Fruit fly (Drosophila melanogaster) whole organism, larva: ENCODE results near the gene spidey.

Experiments
- noc ChIP-seq: fragments of 200-800 bp; sonication (Bioruptor generic); optimal IDR thresholded peaks from 3 replicates; lab custom pipeline; 2019; ENCODE audit warnings: missing biosample characterization, mild to moderate bottlenecking, missing genetic modification characterization, moderate library complexity

The spidey gene

DNA sequence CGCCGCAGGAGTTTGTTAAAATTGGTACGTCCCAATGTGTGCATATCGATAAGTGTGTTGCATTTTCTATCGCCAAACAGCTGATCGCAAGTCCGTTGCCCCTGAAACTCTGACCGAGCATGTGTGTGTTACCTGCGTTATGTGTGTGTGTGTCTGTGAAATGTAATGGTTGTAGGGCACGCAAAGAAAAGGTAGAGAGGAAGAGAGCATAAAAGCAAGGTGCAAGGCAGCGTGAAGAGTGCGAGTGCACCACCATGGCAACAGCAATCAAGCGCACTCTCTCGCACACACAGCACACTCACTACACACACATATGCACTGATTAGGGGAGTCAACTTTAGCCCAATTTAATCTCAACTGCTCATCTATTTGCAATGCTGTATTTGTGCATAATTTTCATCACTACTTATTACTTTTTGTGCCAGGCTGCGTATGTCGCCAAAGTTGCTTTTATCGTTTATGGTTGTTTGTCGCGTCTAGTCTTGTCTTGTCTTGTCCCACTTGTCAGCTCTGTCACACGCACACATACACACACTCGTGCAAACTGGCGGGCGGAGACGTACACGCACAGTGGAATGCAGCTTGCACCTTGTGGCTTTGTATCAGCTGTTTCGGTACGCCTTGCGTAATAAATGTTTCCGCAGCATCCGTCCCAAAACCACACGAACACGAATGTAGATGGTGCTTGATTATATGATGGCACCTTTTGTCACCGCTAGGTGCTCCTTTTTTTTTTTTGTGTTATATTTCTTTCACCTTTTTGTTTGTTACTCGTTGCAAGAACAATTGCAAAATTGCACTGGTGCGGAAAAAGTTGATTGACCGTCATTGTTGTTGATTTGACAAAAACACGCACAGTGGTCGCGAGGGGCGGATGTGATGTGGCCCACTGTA is 29.1 kb downstream of the spidey start:
- TF ChIP-seq noc (tag; lab: Kevin White, UChicago): peak; percentile 28

DNA sequence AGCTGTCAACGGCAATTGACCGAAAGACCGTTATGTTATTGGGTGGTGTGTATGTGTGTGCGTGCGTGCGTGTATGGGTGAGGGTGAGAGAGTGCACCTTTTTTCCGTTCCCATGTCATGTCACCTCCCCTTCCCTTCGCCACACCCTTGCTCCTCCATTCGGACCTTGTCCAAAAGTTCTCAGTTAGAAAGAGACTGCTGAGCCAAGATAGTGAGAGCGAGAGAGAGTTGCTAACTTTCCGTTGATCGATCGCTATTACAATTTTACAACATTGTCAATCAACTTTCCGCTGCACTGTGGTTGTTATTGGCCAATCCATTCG is 29.7 kb downstream of the spidey start:
- TF ChIP-seq noc (tag; lab: Kevin White, UChicago): no peak

DNA sequence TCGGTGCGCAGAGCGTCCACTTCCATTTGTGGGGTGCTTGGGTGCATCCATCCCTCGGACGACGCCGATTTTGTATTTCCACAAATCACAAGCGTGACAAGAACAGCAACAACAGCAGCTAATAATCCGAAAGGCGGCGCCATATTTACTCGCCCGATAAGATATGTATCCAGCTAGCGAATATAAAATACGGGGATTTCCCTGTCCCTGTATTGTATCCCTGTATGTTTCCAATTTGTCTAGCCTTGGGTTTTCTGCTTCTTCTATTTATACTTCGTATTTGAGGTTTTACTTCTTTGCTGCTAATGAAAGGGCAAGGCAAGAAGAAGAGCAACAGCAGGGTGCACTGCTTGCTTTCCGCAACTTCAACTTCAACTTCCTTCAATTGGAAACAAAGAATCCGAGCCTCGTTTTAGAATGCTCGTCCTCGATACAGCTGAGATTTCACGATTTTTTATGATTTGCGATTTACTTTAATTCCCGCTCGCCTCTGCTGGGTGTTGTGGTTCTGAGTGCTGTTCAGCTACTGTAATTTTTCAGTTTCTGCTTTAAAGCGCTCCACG is 35.5 kb downstream of the spidey start:
- no peak for TF ChIP-seq noc (tag; lab: Kevin White, UChicago)

DNA sequence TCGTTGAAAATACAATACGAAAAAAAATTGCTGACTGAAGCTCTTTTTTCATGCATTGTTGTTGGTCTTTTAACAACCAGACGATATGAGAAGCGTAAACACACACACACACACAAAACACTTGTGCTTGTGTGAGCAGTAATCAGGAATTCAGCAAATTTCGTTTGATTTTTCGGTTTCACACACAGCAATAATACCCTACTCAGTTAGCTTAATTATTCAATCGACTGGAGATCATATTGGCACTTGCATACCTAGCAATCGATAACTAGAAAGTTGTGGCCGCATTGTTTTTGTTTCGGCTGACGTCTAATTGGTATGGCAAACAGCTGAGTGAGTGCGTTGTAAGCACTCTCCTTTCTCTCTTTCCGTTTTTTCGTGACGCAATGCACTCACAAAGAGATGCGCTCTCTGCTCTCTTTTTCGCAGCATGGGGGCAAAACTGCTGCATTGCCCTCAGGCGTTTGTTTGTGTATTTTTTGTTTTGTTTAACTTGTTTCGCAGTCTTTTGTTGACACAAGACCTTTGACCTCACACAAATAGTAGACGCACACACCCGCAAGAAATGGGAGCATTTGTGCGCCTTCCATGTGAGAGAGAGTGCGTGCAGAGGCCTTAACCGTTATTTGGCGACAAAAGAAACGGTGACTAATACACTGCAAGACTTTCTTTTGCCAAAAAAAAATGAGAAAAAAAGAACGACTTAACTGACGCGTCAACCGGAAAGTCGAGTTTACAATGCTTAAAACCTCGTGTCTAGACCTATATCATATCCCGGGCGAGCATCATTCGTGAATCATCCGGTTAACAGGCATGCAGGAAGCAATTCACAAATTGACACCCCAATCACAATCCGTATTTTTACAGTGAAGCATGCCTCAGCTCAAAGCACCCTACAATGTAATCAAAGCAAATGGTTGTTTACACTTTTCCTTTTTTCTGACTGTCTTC is 36.3 kb downstream of the spidey start:
- TF ChIP-seq noc (tag; lab: Kevin White, UChicago): peak; percentile 38

DNA sequence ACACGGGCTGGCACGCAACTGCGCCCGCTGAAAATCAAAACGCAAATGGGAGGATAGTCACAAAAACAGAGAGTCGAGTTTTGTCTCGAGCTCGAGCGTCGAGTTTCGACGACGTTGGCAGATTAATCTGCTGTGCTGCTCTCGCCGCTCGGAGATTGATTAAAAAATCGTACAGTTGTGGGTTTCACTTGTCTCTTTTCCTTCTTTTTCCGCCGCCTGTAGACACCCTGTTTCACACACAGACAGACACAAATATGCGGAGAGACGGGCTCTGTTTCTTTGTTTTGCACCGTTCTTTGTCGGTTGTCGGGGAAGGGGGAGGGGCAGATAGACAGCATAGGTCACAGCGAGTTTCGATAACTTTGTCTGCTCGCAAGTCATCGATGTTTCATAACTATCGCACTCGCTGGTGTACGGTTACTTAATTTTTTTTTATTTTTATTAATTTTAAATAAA is 38.2 kb downstream of the spidey start, which contains the start of gene orion:
Gene orion, minus strand, starts transcription at position 51 of the 456 bp plus-strand sequence.
- no peak for TF ChIP-seq noc (tag; lab: Kevin White, UChicago)

DNA sequence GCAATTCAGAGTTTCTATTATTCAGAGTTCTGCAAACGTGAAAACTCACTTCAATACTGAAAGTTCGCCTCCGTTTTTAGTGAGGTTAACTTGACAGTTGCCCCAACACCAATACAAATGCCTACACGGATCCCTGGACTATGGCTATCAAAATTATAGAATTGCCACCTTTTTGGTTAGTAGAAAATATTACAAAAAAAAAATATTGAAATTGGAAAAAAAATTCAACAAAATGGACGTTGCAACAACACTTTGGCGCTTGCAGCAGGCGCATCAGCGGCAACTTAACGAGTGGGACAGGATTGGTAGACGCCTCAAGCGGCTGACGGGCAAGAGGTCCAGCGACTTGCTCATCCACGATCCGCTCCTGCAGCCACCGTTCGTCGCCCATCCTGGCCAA is 47.2 kb downstream of the spidey start, which contains the start of the genes CG15332 and CG15330:
Gene CG15332, minus strand, starts transcription at position 101 of the 400 bp plus-strand sequence.
Gene CG15330, plus strand, starts transcription at position 175 of the 400 bp plus-strand sequence.
- TF ChIP-seq noc (tag; lab: Kevin White, UChicago): no peak

DNA sequence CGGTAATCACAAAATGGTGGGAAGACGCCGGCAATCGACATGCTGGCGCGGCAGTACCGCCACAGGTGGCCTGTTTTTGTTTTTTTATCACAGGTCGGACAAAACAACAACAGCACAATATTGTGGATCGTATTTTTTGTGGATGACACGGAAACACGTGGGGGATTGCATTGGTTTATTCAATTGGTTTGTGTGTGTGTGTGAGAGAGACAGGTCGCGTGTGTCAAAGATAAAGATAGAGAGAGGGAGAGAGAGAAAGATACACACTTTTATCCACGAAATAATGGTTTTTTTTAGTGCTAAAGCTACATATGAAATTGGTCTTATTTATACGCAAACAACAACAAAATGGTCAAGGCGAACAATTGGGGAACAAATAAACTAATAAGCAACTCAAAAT is 50.3 kb downstream of the spidey start:
- TF ChIP-seq noc (tag; lab: Kevin White, UChicago): no peak

DNA sequence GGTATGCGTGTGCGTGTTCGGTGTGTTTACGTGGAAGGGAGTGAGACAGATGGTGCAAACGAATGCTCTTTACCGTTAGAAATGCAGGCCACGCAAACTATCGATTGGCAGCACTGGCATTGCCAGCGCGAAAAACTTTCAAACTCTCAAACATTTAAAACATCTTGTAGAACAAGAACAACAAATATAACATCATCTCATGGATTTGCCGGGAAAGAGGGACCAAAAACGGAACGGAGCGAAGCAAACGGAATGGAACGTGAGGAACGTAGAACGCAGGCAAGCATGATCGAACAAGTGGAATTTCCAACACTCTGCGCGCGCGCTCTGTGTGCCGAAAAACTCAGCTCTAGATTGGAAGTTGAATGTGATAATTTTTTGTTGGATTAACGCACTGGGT is 50.8 kb downstream of the spidey start:
- TF ChIP-seq noc (tag; lab: Kevin White, UChicago): no peak

DNA sequence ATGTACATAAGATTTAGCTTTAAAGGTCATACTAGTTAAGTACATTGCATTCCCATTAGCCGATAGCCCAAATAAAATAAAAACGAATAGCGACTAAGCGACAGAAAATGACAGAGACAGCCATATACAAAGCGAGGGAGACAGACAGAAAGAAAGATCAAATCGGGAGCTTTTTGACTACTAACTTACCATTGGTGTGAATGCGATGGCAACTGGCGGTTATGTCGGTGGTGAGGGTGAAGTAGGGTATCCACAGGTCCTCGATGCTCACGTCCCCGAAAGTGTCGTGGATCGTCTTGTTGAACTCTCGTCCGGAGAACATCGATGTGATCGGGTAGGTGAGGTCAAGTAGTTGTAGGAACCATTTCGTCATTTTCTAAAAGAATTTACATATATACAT is 52.3 kb downstream of the spidey start:
- TF ChIP-seq noc (tag; lab: Kevin White, UChicago): no peak
